Worm (Caenorhabditis elegans): ENCODE results near the gene mek-1.

Gene mek-1

DNA sequence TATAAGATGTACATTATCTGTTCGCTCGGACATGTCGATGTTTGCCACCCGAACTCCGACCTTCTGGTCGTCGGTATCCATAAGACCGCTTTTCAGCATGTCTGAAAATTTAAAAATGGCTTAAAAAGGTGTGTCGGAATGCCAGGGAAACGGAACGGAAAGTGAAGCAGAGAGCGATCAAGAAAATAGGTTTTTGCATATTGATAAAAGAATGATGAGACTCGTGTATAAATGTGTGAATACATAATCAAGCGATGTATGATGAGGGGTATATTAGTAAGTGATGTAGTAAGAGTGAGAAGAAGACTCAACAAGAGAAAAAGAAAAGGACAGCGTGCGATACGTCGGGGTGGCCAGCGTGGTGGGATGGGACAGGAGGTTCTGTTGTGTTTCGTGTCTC, 36.6 kb upstream of the mek-1 start, which contains the start of gene acl-12:
acl-12 (minus strand) TSS at position 101 of the 400 bp plus-strand sequence.
- TF ChIP-seq aly-1 (tag; optimal IDR thresholded peaks at IDR 0.05) (no peak), ama-1 (optimal IDR thresholded peaks at IDR 0.05) (no peak), pes-1 (GFP tag; IDR thresholded peaks at IDR 0.05) (no peak), hnd-1 (tag; optimal IDR thresholded peaks at IDR 0.05) (no peak), tbx-37 (GFP tag; conservative IDR thresholded peaks at IDR 0.05) (no peak), tra-4 (tag; optimal IDR thresholded peaks at IDR 0.05) (no peak), hmg-4 (GFP tag; optimal IDR thresholded peaks at IDR 0.05) (no peak), tbx-11 (GFP tag; IDR thresholded peaks at IDR 0.05) (no peak), ceh-36 (tag; optimal IDR thresholded peaks at IDR 0.05) (no peak), F13C5.2 (tag; optimal IDR thresholded peaks at IDR 0.05) (no peak), sea-1 (GFP tag; conservative IDR thresholded peaks at IDR 0.05) (no peak), flt-1 (GFP tag; IDR thresholded peaks at IDR 0.05) (no peak), ets-7 (tag; optimal IDR thresholded peaks at IDR 0.05) (no peak), B0310.2 (tag; optimal IDR thresholded peaks at IDR 0.05) (no peak), scrt-1 (GFP tag; IDR thresholded peaks at IDR 0.05) (no peak), ceh-13 (GFP tag; optimal IDR thresholded peaks at IDR 0.05) (no peak), hmbx-1 (tag; optimal IDR thresholded peaks at IDR 0.05) (no peak)

DNA sequence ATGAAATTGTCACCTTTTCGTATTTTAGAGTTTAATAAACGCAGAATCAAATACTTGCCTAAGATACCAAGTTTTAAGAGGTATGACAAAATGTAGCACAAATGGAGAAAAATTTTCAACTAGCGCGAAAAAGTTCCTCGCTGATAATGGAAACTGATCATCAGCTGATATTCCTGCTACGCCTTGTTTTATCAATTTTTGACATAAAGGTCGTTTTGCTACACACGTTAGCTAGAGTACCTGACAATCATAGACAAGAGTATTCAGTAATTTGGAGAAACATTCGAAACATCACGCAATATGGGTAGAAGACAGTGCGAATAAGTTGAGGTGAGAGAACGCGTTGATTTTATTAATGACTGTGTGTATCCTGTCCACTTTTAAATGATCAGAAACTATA, 33.3 kb upstream of the mek-1 start:
- no peak for TF ChIP-seq ceh-13 (GFP tag; optimal IDR thresholded peaks at IDR 0.05)
- TF ChIP-seq ets-7 (tag; optimal IDR thresholded peaks at IDR 0.05) = no peak
- no peak for TF ChIP-seq scrt-1 (GFP tag; IDR thresholded peaks at IDR 0.05)
- TF ChIP-seq hnd-1 (tag; optimal IDR thresholded peaks at IDR 0.05) = no peak
- TF ChIP-seq ama-1 (optimal IDR thresholded peaks at IDR 0.05) = no peak
- TF ChIP-seq B0310.2 (tag; optimal IDR thresholded peaks at IDR 0.05) = no peak
- no peak for TF ChIP-seq tra-4 (tag; optimal IDR thresholded peaks at IDR 0.05)
- no peak for TF ChIP-seq tbx-11 (GFP tag; IDR thresholded peaks at IDR 0.05)
- no peak for TF ChIP-seq flt-1 (GFP tag; IDR thresholded peaks at IDR 0.05)
- TF ChIP-seq ceh-36 (tag; optimal IDR thresholded peaks at IDR 0.05) = no peak
- TF ChIP-seq sea-1 (GFP tag; conservative IDR thresholded peaks at IDR 0.05) = no peak
- TF ChIP-seq hmg-4 (GFP tag; optimal IDR thresholded peaks at IDR 0.05) = no peak
- TF ChIP-seq aly-1 (tag; optimal IDR thresholded peaks at IDR 0.05) = no peak
- no peak for TF ChIP-seq pes-1 (GFP tag; IDR thresholded peaks at IDR 0.05)
- TF ChIP-seq tbx-37 (GFP tag; conservative IDR thresholded peaks at IDR 0.05) = no peak
- no peak for TF ChIP-seq F13C5.2 (tag; optimal IDR thresholded peaks at IDR 0.05)
- TF ChIP-seq hmbx-1 (tag; optimal IDR thresholded peaks at IDR 0.05) = no peak

DNA sequence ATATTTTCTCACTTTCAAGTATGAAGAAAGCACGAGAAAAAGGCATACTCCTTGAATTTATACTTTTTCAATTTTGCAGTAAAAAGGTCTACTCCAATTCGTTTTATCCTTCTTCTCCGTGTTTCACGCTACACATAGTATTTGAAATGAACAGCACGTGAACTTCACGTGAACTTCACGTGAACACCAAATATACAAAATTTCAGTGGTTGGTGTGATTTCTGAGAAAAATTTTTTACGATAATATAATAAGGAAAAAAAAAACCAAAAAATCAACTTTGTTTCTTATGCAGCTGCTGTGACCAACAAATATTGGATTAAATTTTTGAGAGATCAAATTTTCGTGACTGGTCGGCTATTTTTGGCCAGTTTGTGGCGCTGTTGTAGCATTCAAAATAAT, 32.6 kb upstream of the mek-1 start:
- TF ChIP-seq B0310.2 (tag; optimal IDR thresholded peaks at IDR 0.05) (no peak), flt-1 (GFP tag; IDR thresholded peaks at IDR 0.05) (no peak), tbx-37 (GFP tag; conservative IDR thresholded peaks at IDR 0.05) (no peak), hmbx-1 (tag; optimal IDR thresholded peaks at IDR 0.05) (no peak), hmg-4 (GFP tag; optimal IDR thresholded peaks at IDR 0.05) (no peak), ceh-36 (tag; optimal IDR thresholded peaks at IDR 0.05) (no peak), pes-1 (GFP tag; IDR thresholded peaks at IDR 0.05) (no peak), ceh-13 (GFP tag; optimal IDR thresholded peaks at IDR 0.05) (no peak), aly-1 (tag; optimal IDR thresholded peaks at IDR 0.05) (no peak), hnd-1 (tag; optimal IDR thresholded peaks at IDR 0.05) (no peak), scrt-1 (GFP tag; IDR thresholded peaks at IDR 0.05) (no peak), ama-1 (optimal IDR thresholded peaks at IDR 0.05) (no peak), ets-7 (tag; optimal IDR thresholded peaks at IDR 0.05) (no peak), tbx-11 (GFP tag; IDR thresholded peaks at IDR 0.05) (no peak), tra-4 (tag; optimal IDR thresholded peaks at IDR 0.05) (no peak), F13C5.2 (tag; optimal IDR thresholded peaks at IDR 0.05) (no peak), sea-1 (GFP tag; conservative IDR thresholded peaks at IDR 0.05) (no peak)

DNA sequence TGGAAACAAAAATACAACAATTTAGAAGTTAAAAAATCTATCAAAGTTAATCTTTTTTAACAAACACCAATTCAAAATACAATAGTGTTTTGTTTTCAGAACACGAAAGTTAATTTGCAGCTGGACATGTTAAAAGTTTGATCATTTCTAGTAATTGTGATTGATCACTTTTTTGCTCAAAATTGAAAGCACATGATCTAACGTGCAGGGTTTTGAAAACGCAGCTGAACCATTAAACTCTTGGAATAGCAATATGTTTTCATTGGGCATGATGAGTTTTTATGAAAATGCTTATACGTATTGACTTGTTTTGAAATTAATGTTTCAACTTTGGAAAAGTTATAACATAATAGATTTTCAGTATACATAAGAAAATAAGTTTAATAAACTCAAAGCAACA, 31.7 kb upstream of the mek-1 start:
- TF ChIP-seq tra-4 (tag; optimal IDR thresholded peaks at IDR 0.05) (no peak), ceh-13 (GFP tag; optimal IDR thresholded peaks at IDR 0.05) (no peak), F13C5.2 (tag; optimal IDR thresholded peaks at IDR 0.05) (no peak), scrt-1 (GFP tag; IDR thresholded peaks at IDR 0.05) (no peak), aly-1 (tag; optimal IDR thresholded peaks at IDR 0.05) (no peak), tbx-37 (GFP tag; conservative IDR thresholded peaks at IDR 0.05) (no peak), B0310.2 (tag; optimal IDR thresholded peaks at IDR 0.05) (no peak), hmg-4 (GFP tag; optimal IDR thresholded peaks at IDR 0.05) (no peak), pes-1 (GFP tag; IDR thresholded peaks at IDR 0.05) (no peak), hnd-1 (tag; optimal IDR thresholded peaks at IDR 0.05) (no peak)

DNA sequence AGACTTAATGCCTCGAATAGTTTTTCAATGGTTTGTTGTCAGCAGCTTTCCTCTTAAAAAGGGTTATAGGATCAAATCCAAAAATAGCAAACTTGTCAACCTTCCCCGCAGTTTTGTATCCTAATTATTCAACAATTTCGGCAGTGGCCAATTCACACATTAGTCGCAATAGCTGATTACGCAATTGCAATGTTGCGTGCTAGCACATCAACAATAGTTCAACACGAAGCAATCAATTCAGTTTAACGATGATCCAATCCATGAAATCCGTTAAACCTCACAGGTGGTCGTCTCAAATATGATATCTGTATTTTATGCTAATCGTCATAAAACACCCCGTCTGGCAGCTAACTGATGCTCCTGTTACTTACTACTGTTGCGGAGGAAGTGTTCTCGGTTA, 26.4 kb upstream of the mek-1 start:
- TF ChIP-seq F13C5.2 (tag; optimal IDR thresholded peaks at IDR 0.05) = no peak
- no peak for TF ChIP-seq pes-1 (GFP tag; IDR thresholded peaks at IDR 0.05)
- no peak for TF ChIP-seq hnd-1 (tag; optimal IDR thresholded peaks at IDR 0.05)
- TF ChIP-seq scrt-1 (GFP tag; IDR thresholded peaks at IDR 0.05) = no peak
- no peak for TF ChIP-seq flt-1 (GFP tag; IDR thresholded peaks at IDR 0.05)
- no peak for TF ChIP-seq sea-1 (GFP tag; conservative IDR thresholded peaks at IDR 0.05)
- TF ChIP-seq ama-1 (optimal IDR thresholded peaks at IDR 0.05) = no peak
- no peak for TF ChIP-seq tra-4 (tag; optimal IDR thresholded peaks at IDR 0.05)
- no peak for TF ChIP-seq tbx-37 (GFP tag; conservative IDR thresholded peaks at IDR 0.05)
- no peak for TF ChIP-seq ceh-36 (tag; optimal IDR thresholded peaks at IDR 0.05)
- TF ChIP-seq hmg-4 (GFP tag; optimal IDR thresholded peaks at IDR 0.05) = no peak
- no peak for TF ChIP-seq aly-1 (tag; optimal IDR thresholded peaks at IDR 0.05)

DNA sequence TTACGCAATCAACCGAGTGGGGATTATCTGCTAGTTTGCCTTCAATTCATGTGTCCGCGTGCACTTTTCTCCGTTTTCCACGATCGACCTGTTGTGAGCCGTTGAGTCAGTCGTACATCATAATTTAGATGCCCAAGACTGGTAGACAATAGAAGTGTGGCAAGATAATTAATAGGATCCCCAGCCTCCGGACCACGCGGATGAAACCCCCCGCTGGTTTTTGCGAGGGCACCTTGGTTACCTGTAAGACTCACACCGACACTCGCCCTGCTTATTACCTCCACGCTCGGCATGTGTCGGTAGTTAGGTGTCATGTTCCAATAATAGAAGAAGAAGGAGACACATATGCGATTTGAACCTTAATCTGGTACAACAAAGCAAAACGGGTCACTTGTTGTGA, 23.1 kb upstream of the mek-1 start:
- peak; percentile 16 for TF ChIP-seq hmg-4 (GFP tag; optimal IDR thresholded peaks at IDR 0.05)
- TF ChIP-seq tbx-37 (GFP tag; conservative IDR thresholded peaks at IDR 0.05) = no peak

DNA sequence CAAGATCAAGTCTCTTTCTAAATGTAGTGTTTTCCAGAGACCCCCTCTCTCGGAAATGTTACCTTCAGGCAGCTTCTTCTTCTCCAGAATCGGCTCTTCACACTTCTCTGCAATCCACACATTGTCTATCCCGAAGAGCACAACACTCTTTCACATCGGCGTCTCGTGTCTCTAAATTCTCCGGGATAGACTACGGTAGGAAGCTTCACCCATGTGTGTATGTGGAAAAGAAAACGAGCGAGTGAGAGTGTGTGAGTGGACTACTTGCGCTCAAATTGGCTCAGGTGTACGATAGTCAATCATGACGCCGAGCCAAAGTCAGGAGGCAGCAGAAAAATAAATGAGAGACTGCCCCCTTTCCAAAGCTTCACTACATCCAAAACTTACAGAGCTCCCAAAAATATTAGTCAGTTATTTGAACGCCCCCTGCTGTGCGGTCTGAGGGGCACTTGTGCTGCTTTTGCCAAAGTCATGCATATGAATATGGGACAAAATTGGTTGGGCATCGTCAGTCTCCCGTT, 21.8 kb upstream of the mek-1 start:
- no peak for TF ChIP-seq hnd-1 (tag; optimal IDR thresholded peaks at IDR 0.05)
- peak; percentile 10 for TF ChIP-seq ama-1 (optimal IDR thresholded peaks at IDR 0.05)
- no peak for TF ChIP-seq B0310.2 (tag; optimal IDR thresholded peaks at IDR 0.05)

DNA sequence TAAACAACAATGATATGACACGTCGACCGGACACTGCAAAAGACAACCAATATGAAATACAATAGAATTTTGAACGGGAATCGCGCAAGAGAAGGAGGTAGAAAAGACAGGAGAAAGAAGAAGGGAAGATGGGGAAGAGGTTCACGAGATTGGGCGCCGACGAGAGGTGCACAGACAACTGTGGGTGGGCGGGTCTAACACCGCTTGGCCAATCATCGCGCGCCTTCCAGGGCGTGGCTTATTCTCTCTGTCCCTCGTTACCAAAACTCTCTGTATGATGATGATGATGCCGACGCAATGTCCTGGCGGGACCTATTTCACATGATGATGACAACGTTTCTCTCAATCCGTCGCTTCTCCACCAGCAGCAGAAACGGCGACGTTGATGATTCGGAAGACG, 18.5 kb upstream of the mek-1 start:
- no peak for TF ChIP-seq tbx-37 (GFP tag; conservative IDR thresholded peaks at IDR 0.05)
- TF ChIP-seq B0310.2 (tag; optimal IDR thresholded peaks at IDR 0.05) = no peak
- no peak for TF ChIP-seq tbx-11 (GFP tag; IDR thresholded peaks at IDR 0.05)
- TF ChIP-seq hnd-1 (tag; optimal IDR thresholded peaks at IDR 0.05) = no peak
- no peak for TF ChIP-seq sea-1 (GFP tag; conservative IDR thresholded peaks at IDR 0.05)
- peak; percentile 13 for TF ChIP-seq hmg-4 (GFP tag; optimal IDR thresholded peaks at IDR 0.05)
- 0 out of 2 replicates have a peak, but pooled peaks have one; percentile 33 for TF ChIP-seq scrt-1 (GFP tag; IDR thresholded peaks at IDR 0.05)
- TF ChIP-seq hmbx-1 (tag; optimal IDR thresholded peaks at IDR 0.05) = no peak
